Worm (Caenorhabditis elegans): Measurements from ENCODE around the gene cam-1.

DNA sequence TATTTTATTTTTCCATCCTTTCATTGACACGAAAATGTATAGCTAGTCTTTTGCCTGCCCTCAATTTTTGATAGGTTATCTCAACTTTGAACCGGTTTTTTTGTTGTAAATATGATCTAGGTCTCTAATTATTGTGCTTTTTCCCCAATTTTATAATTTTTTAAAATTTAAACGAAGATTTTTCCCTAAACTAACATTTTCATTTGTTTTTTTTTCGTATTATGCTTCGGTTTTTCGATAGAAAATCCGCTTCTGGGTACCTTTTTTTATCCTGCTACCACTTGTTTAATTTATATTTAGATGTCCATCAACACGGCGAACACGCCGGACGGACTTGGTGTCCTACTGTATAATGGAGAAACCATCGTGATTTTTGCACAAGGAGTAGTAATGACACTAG is 19.4 kb upstream of the cam-1 start, which contains the start of gene wbp-2:
- TF ChIP-seq snpc-1.1 (tag; optimal IDR thresholded peaks at IDR 0.05; ENCODE audit: insufficient read depth) (no peak), D2030.7 (GFP tag; IDR thresholded peaks at IDR 0.05) (no peak), dpl-1 (GFP tag; optimal IDR thresholded peaks at IDR 0.05) (no peak), F49E8.2 (tag; optimal IDR thresholded peaks at IDR 0.05; ENCODE audit: insufficient read depth) (no peak), K11D2.4 (GFP tag; IDR thresholded peaks at IDR 0.05) (no peak), unc-62 (GFP tag; optimal IDR thresholded peaks at IDR 0.05) (no peak), madf-10 (tag; optimal IDR thresholded peaks at IDR 0.05) (no peak), xnd-1 (tag; optimal IDR thresholded peaks at IDR 0.05) (no peak), F39B2.1 (GFP tag; IDR thresholded peaks at IDR 0.05) (no peak), nfyb-1 (GFP tag; IDR thresholded peaks at IDR 0.05) (no peak), atf-7 (tag; optimal IDR thresholded peaks at IDR 0.05) (no peak)

All from whole organism, young adult.